Worm (Caenorhabditis elegans) whole organism, midembryonic: ENCODE measurements around the gene dph-7.
A peak's percentile ranks its signal among the peaks of the same experiment; 100 is the strongest.

Experiments used
- T22C8.4 ChIP-seq: fragments of 200-800 bp; sonication (Bioruptor generic); IDR thresholded peaks from 2 replicates; pipeline ENCODE4 v1.3.6; 2022; ENCODE audit warnings: missing genetic modification characterization, missing compliant biosample characterization
- cog-1 ChIP-seq: sonication (generic microtip); optimal IDR thresholded peaks from 2 replicates; lab custom pipeline; 2016; ENCODE audit warnings: missing genetic modification characterization, missing compliant biosample characterization
- flt-1 ChIP-seq: fragments of 200-800 bp; sonication (Bioruptor generic); IDR thresholded peaks from 2 replicates; pipeline ENCODE4 v1.3.6; 2022; ENCODE audit warnings: missing genetic modification characterization, missing compliant biosample characterization
- klf-2 ChIP-seq: fragments of 200-800 bp; sonication (Bioruptor generic); conservative IDR thresholded peaks from 2 replicates; pipeline ENCODE4 v1.3.6; 2022; ENCODE audit warnings: missing genetic modification reagents, missing genetic modification characterization, missing compliant biosample characterization
- med-1 ChIP-seq: sonication (generic microtip); optimal IDR thresholded peaks from 2 replicates; lab custom pipeline; 2017; ENCODE audit warnings: missing genetic modification characterization, mild to moderate bottlenecking, missing compliant biosample characterization, antibody characterized with exemption, missing genetic modification reagents; ENCODE audit not compliant: insufficient read depth
- ref-1 ChIP-seq: fragments of 200-800 bp; sonication (Bioruptor generic); conservative IDR thresholded peaks from 2 replicates; pipeline ENCODE4 v1.3.6; 2022; ENCODE audit warnings: missing genetic modification reagents, missing genetic modification characterization, missing compliant biosample characterization
- tab-1 ChIP-seq: fragments of 200-800 bp; sonication (Bioruptor generic); IDR thresholded peaks from 2 replicates; pipeline ENCODE4 v1.3.6; 2022; ENCODE audit warnings: missing genetic modification characterization, missing compliant biosample characterization
- ztf-23 ChIP-seq: fragments of 200-800 bp; sonication (Bioruptor generic); IDR thresholded peaks from 2 replicates; pipeline ENCODE4 v1.3.6; 2022; ENCODE audit warnings: missing genetic modification reagents, missing genetic modification characterization, missing compliant biosample characterization
- ztf-29 ChIP-seq: fragments of 200-800 bp; sonication (Bioruptor generic); IDR thresholded peaks from 2 replicates; pipeline ENCODE4 v1.3.6; 2022; ENCODE audit warnings: missing genetic modification reagents, missing genetic modification characterization, missing compliant biosample characterization

dph-7 gene

ce11 chrIII:13315071-13315470 lies at the start of gene dph-7:
Gene dph-7, plus strand, starts transcription at chrIII:13315123.
- TF ChIP-seq ref-1 (GFP tag; lab: Robert Waterston, UW) (no peak), tab-1 (no peak), klf-2 (GFP tag; lab: Robert Waterston, UW) (no peak), med-1 (no peak), cog-1 (tag; lab: Kevin White, UChicago) (no peak), flt-1 (GFP tag; lab: Robert Waterston, UW) (no peak), ztf-23 (GFP tag; lab: Robert Waterston, UW) (no peak), ztf-29 (GFP tag; lab: Robert Waterston, UW) (no peak), T22C8.4 (GFP tag; lab: Robert Waterston, UW) (no peak)

DNA sequence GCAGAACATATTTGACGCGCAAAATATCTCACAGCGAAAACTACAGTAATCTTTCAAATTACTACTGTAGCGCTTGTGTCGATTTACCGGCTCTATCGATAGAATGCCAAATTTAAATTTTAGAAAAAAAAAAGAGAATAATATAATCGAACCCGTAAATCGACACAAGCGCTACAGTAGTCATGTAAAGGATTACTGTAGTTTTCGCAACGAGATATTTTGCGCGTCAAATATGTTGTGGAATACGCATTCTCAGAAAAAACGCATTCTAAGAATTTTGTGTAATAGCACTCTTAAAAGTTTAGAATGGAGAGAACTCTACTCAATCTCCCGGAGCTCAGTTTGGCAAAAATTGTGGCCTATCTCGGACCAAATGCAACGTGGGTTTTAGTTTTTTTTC lies 49.4 kb upstream of the dph-7 start, which contains the start of gene F56A8.5:
F56A8.5 (plus strand) TSS at position 301 of the 400 bp plus-strand sequence.
- TF ChIP-seq T22C8.4 (GFP tag; lab: Robert Waterston, UW), result no peak
- no peak for TF ChIP-seq ztf-29 (GFP tag; lab: Robert Waterston, UW)

- no peak for TF ChIP-seq cog-1 (tag; lab: Kevin White, UChicago)
- TF ChIP-seq flt-1 (GFP tag; lab: Robert Waterston, UW), result no peak
- no peak for TF ChIP-seq ztf-29 (GFP tag; lab: Robert Waterston, UW)
- no peak for TF ChIP-seq ref-1 (GFP tag; lab: Robert Waterston, UW)
Observed at ce11 chrIII:13267046-13267445, 47.9 kb upstream of the dph-7 start.

DNA sequence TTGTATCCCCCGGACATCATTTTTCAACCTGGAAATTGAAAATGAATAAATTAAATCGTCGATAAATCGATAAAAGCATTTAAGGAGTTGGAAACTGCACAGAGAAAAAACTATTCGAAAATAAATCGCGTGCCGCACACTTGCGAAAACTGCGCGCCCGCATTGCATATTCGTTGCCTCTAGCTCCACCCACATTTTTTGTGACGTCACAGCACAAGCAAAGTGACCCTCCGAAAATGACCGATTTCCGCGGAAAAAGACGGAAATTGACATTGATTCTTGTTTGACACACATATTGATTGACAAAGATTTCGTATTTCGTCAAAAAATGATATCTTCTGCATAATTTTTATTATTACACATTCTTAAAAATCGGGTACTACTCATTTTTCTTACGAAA lies 46.1 kb upstream of the dph-7 start, which contains the start of gene cpf-2:
cpf-2 (minus strand) TSS at position 28 of the 400 bp plus-strand sequence.
- TF ChIP-seq tab-1, result peak; percentile 73; the same call in 1 of the 2 replicates
- TF ChIP-seq flt-1 (GFP tag; lab: Robert Waterston, UW), result peak; percentile 88
- TF ChIP-seq ztf-23 (GFP tag; lab: Robert Waterston, UW), result peak; percentile 83
- 0 out of 2 replicates have a peak, but pooled peaks have one; percentile 25 for TF ChIP-seq ztf-29 (GFP tag; lab: Robert Waterston, UW)
- peak; percentile 89 for TF ChIP-seq med-1
- TF ChIP-seq cog-1 (tag; lab: Kevin White, UChicago), result peak; percentile 45
- 0 out of 2 replicates have a peak, but pooled peaks have one; percentile 44 for TF ChIP-seq klf-2 (GFP tag; lab: Robert Waterston, UW)
- TF ChIP-seq T22C8.4 (GFP tag; lab: Robert Waterston, UW), result peak; percentile 73
- TF ChIP-seq ref-1 (GFP tag; lab: Robert Waterston, UW), result 0 out of 2 replicates have a peak, but pooled peaks have one; percentile 23

DNA sequence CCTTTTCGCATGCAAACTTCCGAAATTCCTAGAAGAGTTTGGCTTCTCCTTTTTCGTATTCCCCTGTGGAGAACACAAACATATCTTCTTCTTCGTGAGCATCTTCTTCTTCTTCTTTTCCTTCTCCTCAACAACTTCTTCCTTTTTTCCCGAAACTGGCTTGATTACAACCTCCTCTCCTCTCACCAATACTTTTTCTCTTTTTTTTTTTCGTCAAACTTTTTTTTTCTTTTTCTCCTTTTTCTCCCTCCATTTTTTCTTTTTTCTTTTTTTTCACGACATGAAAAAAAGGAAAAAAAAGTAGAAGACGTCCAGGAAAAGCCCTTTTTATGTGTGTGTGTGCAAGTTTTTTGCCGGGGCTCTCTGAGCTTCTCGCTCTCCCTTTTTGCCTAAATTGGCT lies 44.0 kb upstream of the dph-7 start:
- TF ChIP-seq T22C8.4 (GFP tag; lab: Robert Waterston, UW), result no peak
- no peak for TF ChIP-seq ztf-29 (GFP tag; lab: Robert Waterston, UW)
- no peak for TF ChIP-seq ref-1 (GFP tag; lab: Robert Waterston, UW)
- TF ChIP-seq ztf-23 (GFP tag; lab: Robert Waterston, UW), result no peak
- TF ChIP-seq tab-1, result no peak
- no peak for TF ChIP-seq med-1
- TF ChIP-seq klf-2 (GFP tag; lab: Robert Waterston, UW), result no peak
- TF ChIP-seq cog-1 (tag; lab: Kevin White, UChicago), result no peak

DNA sequence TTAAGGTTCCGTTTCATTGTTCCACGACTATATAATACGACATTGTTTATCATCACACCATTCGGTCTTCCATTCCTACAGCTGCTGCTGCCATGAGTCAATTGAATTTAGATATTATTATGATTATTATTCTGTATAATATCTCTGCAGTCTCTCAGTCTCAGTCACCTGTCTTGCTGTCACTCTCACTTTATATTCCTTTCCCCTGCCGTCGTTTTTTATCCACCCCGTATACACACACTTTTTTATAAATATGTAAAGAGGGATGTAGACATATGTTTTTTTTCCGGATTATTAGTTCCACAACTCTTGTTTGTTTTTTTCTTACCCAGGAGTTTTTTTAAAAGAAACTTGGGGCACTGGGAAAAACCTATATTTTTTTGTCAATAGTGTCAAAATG lies 42.7 kb upstream of the dph-7 start:
- no peak for TF ChIP-seq T22C8.4 (GFP tag; lab: Robert Waterston, UW)
- no peak for TF ChIP-seq med-1

DNA sequence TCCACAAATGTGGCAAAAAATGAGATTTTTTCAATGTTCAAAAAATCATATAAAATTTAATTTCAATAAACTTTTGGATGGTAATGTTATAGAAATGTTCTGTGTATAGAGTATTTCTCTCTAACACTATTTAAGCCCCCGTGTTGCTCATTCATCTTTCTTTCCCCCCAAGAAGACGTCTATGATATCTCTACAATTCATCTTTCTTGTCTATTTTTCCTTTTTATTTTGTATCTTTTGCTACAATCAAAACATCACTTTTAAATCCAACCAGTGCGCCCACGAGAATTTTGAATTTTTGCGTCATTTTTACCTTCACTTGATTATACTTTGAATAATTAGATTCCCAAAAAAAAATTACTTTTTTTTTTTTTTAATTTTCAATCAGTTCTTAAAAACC lies 42.1 kb upstream of the dph-7 start:
- TF ChIP-seq ztf-23 (GFP tag; lab: Robert Waterston, UW) (no peak), T22C8.4 (GFP tag; lab: Robert Waterston, UW) (no peak), flt-1 (GFP tag; lab: Robert Waterston, UW) (no peak), med-1 (no peak), klf-2 (GFP tag; lab: Robert Waterston, UW) (no peak), ref-1 (GFP tag; lab: Robert Waterston, UW) (no peak), ztf-29 (GFP tag; lab: Robert Waterston, UW) (no peak), tab-1 (no peak), cog-1 (tag; lab: Kevin White, UChicago) (no peak)

ce11 chrIII:13275784-13276183 lies 39.1 kb upstream of the dph-7 start:
- no peak for TF ChIP-seq ref-1 (GFP tag; lab: Robert Waterston, UW)
- no peak for TF ChIP-seq flt-1 (GFP tag; lab: Robert Waterston, UW)
- TF ChIP-seq cog-1 (tag; lab: Kevin White, UChicago), result no peak
- TF ChIP-seq tab-1, result no peak
- TF ChIP-seq ztf-29 (GFP tag; lab: Robert Waterston, UW), result no peak
- no peak; the same call in 1 of the 2 replicates for TF ChIP-seq ztf-23 (GFP tag; lab: Robert Waterston, UW)

DNA sequence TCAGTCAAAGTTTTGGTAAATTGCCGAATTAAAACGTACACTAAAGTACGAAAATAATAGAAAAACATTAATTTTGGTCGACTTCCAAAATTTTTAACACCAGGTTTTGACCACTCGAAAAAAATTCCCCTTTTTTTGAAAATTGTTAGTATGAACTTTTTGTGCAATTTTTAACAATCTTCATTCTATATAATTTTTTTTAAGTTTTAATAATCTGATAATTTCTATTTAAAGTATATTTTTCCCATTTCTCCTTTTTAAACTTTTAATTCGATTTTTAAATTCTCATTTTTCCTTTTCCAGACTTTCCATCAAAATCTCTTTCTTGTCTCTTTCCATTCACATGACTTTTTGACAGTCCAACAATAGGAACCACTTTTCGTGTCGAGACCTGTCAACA lies 38.0 kb upstream of the dph-7 start, which contains the start of gene unc-64:
unc-64 (plus strand) TSS at position 301 of the 400 bp plus-strand sequence.
- TF ChIP-seq ztf-29 (GFP tag; lab: Robert Waterston, UW), result no peak
- no peak for TF ChIP-seq klf-2 (GFP tag; lab: Robert Waterston, UW)
- no peak for TF ChIP-seq ztf-23 (GFP tag; lab: Robert Waterston, UW)
- no peak for TF ChIP-seq tab-1
- TF ChIP-seq med-1, result no peak
- no peak for TF ChIP-seq T22C8.4 (GFP tag; lab: Robert Waterston, UW)
- TF ChIP-seq ref-1 (GFP tag; lab: Robert Waterston, UW), result no peak
- no peak for TF ChIP-seq cog-1 (tag; lab: Kevin White, UChicago)
- TF ChIP-seq flt-1 (GFP tag; lab: Robert Waterston, UW), result no peak

DNA sequence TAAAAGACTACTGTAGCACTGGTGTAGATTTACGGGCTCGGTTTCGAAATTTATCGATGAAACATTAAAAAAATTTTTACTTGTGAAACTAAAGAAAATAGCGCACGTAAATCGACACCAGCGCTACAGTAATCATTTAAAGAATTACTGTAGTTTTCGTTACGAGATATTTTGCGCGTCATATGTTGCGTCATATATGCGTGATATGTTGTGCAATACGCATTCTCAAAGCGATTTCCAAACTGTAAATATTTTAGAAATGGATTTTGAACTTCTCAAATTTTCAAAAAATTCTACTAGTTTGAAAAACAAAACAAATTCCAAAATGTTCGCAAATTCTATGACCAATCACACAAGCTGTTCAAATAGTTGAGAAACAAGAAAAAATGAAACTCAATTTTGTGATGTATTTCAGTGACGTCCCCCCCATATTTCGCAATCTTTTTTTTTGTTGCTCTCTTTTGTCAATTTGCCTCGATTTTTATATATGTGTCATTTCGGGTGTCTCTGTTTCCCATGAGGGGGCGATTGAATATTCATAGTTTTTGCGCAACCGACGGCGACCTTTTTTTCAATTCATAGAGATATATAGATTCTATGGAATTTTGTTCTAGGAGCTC lies 36.9 kb upstream of the dph-7 start:
- TF ChIP-seq klf-2 (GFP tag; lab: Robert Waterston, UW), result 0 out of 2 replicates have a peak, but pooled peaks have one; percentile 18
- TF ChIP-seq ztf-29 (GFP tag; lab: Robert Waterston, UW), result no peak
